Fruit fly (Drosophila melanogaster) S2 (cell line): Measurements from ENCODE around the gene CG4995.

Experiments used
- CG8478 ChIP-seq: fragments of >200 bp; optimal IDR thresholded peaks from 2 replicates; lab custom pipeline; 2018
- CTCF ChIP-seq, 2 experiments: fragments of >200 bp; optimal IDR thresholded peaks; 2 replicates each; lab custom pipeline; 2018

dm6 chr2L:10294798-10295669 is 27.2 kb upstream of the CG4995 start, which contains the start of gene Hand:
- TF ChIP-seq CG8478 (lab: Kevin White, UChicago) (no peak), CTCF (optimal IDR thresholded peaks at IDR 0.05; lab: Kevin White, UChicago) (no peak)
